Worm (Caenorhabditis elegans) whole organism, L4 larva: ENCODE results near the gene sre-51.

ENCODE experiments used
- D1046.2 ChIP-seq: fragments of 200-800 bp; sonication (Bioruptor generic); IDR thresholded peaks from 2 replicates; pipeline ENCODE4 v1.3.6; 2022; ENCODE audit warnings: missing genetic modification characterization, missing compliant biosample characterization
- F49E8.2 ChIP-seq: sonication (generic microtip); optimal IDR thresholded peaks from 2 replicates; lab custom pipeline; 2016; ENCODE audit warnings: missing compliant biosample characterization, mild to moderate bottlenecking, missing genetic modification characterization, borderline replicate concordance
- T20F7.1 ChIP-seq: fragments of 200-800 bp; sonication (Bioruptor generic); optimal IDR thresholded peaks from 2 replicates; lab custom pipeline; 2018; ENCODE audit warnings: mild to moderate bottlenecking, missing genetic modification characterization, missing compliant biosample characterization
- arid-1 ChIP-seq: fragments of 200-800 bp; sonication (Bioruptor generic); conservative IDR thresholded peaks from 2 replicates; pipeline ENCODE4 v1.3.6; 2022; ENCODE audit warnings: missing genetic modification reagents, missing genetic modification characterization, missing compliant biosample characterization
- daf-12 ChIP-seq: fragments of 150-350 bp; optimal IDR thresholded peaks from 2 replicates; lab custom pipeline; 2014; ENCODE audit warnings: missing biosample characterization, missing genetic modification reagents, missing genetic modification characterization
- dpl-1 ChIP-seq: fragments of 150-350 bp; optimal IDR thresholded peaks from 2 replicates; lab custom pipeline; 2014; ENCODE audit warnings: missing biosample characterization, missing genetic modification reagents, missing genetic modification characterization
- gei-8 ChIP-seq: fragments of 200-800 bp; sonication (Bioruptor generic); optimal IDR thresholded peaks from 2 replicates; lab custom pipeline; 2018; ENCODE audit warnings: mild to moderate bottlenecking, missing genetic modification characterization, missing compliant biosample characterization
- nhr-10 ChIP-seq: fragments of 150-350 bp; optimal IDR thresholded peaks from 2 replicates; lab custom pipeline; 2014; ENCODE audit warnings: missing biosample characterization, missing genetic modification characterization
- pha-4 ChIP-seq, 2 experiments: fragments of 150-350 bp in 1 of 2; fragments of 200-800 bp in 1 of 2; sonication (Bioruptor generic) in 1 of 2; IDR thresholded peaks in 1 of 2; optimal IDR thresholded peaks in 1 of 2; 2 replicates each; pipeline versions ENCODE4 v1.3.6 to Lab custom; 2014 to 2022; ENCODE audit warnings: missing genetic modification characterization in 2 of 2, missing genetic modification reagents in 2 of 2, missing biosample characterization in 1 of 2, missing compliant biosample characterization in 1 of 2
- php-3 ChIP-seq: fragments of 200-800 bp; sonication (Bioruptor generic); IDR thresholded peaks from 2 replicates; pipeline ENCODE4 v1.3.6; 2022; ENCODE audit warnings: missing genetic modification reagents, missing genetic modification characterization, missing compliant biosample characterization
- pqm-1 ChIP-seq: sonication (generic microtip); optimal IDR thresholded peaks from 2 replicates; lab custom pipeline; 2017; ENCODE audit warnings: missing biosample characterization, missing genetic modification characterization
- zag-1 ChIP-seq: fragments of 150-350 bp; optimal IDR thresholded peaks from 2 replicates; lab custom pipeline; 2014; ENCODE audit warnings: missing biosample characterization, missing genetic modification characterization

ce11 chrII:12352115-12352514 is 40.5 kb downstream of the sre-51 start, which contains the start of gene ras-1:
- no peak for TF ChIP-seq D1046.2 (GFP tag; lab: Robert Waterston, UW)
- no peak for TF ChIP-seq dpl-1 (GFP tag; lab: Kevin White, UChicago)
- no peak for TF ChIP-seq gei-8 (GFP tag; lab: Kevin White, UChicago)
- no peak for TF ChIP-seq T20F7.1
- no peak for TF ChIP-seq zag-1 (tag; lab: Kevin White, UChicago)
- TF ChIP-seq nhr-10 (tag; lab: Kevin White, UChicago), result no peak
- TF ChIP-seq pha-4 (GFP tag; IDR thresholded peaks at IDR 0.05; lab: Robert Waterston, UW), result 0 out of 2 replicates have a peak, but pooled peaks have one; percentile 21
- TF ChIP-seq pha-4 (tag; optimal IDR thresholded peaks at IDR 0.05; lab: Kevin White, UChicago), result no peak
- no peak for TF ChIP-seq arid-1
- TF ChIP-seq daf-12 (tag; lab: Kevin White, UChicago), result no peak
- no peak for TF ChIP-seq pqm-1
- no peak for TF ChIP-seq php-3 (GFP tag; lab: Robert Waterston, UW)
- TF ChIP-seq F49E8.2 (tag; lab: Kevin White, UChicago), result no peak
